Fruit fly (Drosophila melanogaster) whole organism, embryonic: ENCODE results near the gene CG11771.

Experiments
- Antp ChIP-seq: fragments of 200-800 bp; sonication (Bioruptor generic); optimal IDR thresholded peaks from 3 replicates; lab custom pipeline; 2016; ENCODE audit warnings: missing biosample characterization, missing genetic modification characterization
- BEAF-32 ChIP-seq: fragments of 200-800 bp; sonication (Bioruptor generic); optimal IDR thresholded peaks from 3 replicates; lab custom pipeline; 2017; ENCODE audit warnings: missing biosample characterization, missing genetic modification characterization, mild to moderate bottlenecking, moderate library complexity, missing genetic modification reagents
- Blimp-1 ChIP-seq: fragments of 200-800 bp; sonication (Bioruptor generic); optimal IDR thresholded peaks from 3 replicates; lab custom pipeline; 2018; ENCODE audit warnings: missing biosample characterization, missing genetic modification characterization, mild to moderate bottlenecking, moderate library complexity, missing genetic modification reagents
- Bteb2 ChIP-seq: fragments of 200-800 bp; sonication (Bioruptor generic); optimal IDR thresholded peaks from 2 replicates; lab custom pipeline; 2016; ENCODE audit warnings: missing biosample characterization, missing genetic modification characterization
- CG1024 ChIP-seq: fragments of 200-800 bp; sonication (Bioruptor generic); IDR thresholded peaks from 2 replicates; pipeline ENCODE4 v1.3.6; 2022; ENCODE audit warnings: missing biosample characterization, missing genetic modification characterization
- CG10267 ChIP-seq: fragments of 200-800 bp; sonication (Bioruptor generic); optimal IDR thresholded peaks from 2 replicates; lab custom pipeline; 2018; ENCODE audit warnings: missing biosample characterization, mild to moderate bottlenecking, missing genetic modification characterization, moderate library complexity
- CG10565 ChIP-seq: fragments of 200-800 bp; sonication (Bioruptor generic); optimal IDR thresholded peaks from 3 replicates; lab custom pipeline; 2016; ENCODE audit warnings: missing biosample characterization, mild to moderate bottlenecking, missing genetic modification characterization
- CG11398 ChIP-seq: fragments of 200-800 bp; sonication (Bioruptor generic); optimal IDR thresholded peaks from 2 replicates; lab custom pipeline; 2016; ENCODE audit warnings: missing biosample characterization, missing genetic modification characterization
- CG14441 ChIP-seq: fragments of 200-800 bp; sonication (Bioruptor generic); IDR thresholded peaks from 2 replicates; pipeline ENCODE4 v1.3.6; 2022; ENCODE audit warnings: missing biosample characterization, missing genetic modification characterization
- CG14965 ChIP-seq: fragments of 200-800 bp; sonication (Bioruptor generic); optimal IDR thresholded peaks from 2 replicates; lab custom pipeline; 2016; ENCODE audit warnings: missing biosample characterization, missing genetic modification characterization, borderline replicate concordance
- CG1529 ChIP-seq: fragments of 200-800 bp; sonication (Bioruptor generic); optimal IDR thresholded peaks from 3 replicates; lab custom pipeline; 2018; ENCODE audit warnings: missing biosample characterization, missing genetic modification characterization
- CG16815 ChIP-seq: fragments of 200-800 bp; sonication (Bioruptor generic); optimal IDR thresholded peaks from 3 replicates; lab custom pipeline; 2017; ENCODE audit warnings: missing biosample characterization, mild to moderate bottlenecking, missing genetic modification characterization
- CG17802 ChIP-seq: fragments of 200-800 bp; sonication (Bioruptor generic); optimal IDR thresholded peaks from 2 replicates; lab custom pipeline; 2018; ENCODE audit warnings: missing biosample characterization, mild to moderate bottlenecking, missing genetic modification characterization, moderate library complexity
- CG18476 ChIP-seq: fragments of 200-800 bp; sonication (Bioruptor generic); optimal IDR thresholded peaks from 2 replicates; lab custom pipeline; 2016; ENCODE audit warnings: missing biosample characterization, mild to moderate bottlenecking, missing genetic modification characterization
- CG30403 ChIP-seq: fragments of 200-800 bp; sonication (Bioruptor generic); optimal IDR thresholded peaks from 3 replicates; lab custom pipeline; 2016; ENCODE audit warnings: missing biosample characterization, missing genetic modification characterization
- CG31441 ChIP-seq: fragments of 200-800 bp; sonication (Bioruptor generic); IDR thresholded peaks from 2 replicates; pipeline ENCODE4 v1.3.6; 2022; ENCODE audit warnings: missing biosample characterization, missing genetic modification characterization
- CG6272 ChIP-seq: fragments of 200-800 bp; sonication (Bioruptor generic); IDR thresholded peaks from 2 replicates; pipeline ENCODE4 v1.3.6; 2022; ENCODE audit warnings: missing biosample characterization, missing genetic modification characterization
- CG6683 ChIP-seq: fragments of 200-800 bp; sonication (Bioruptor generic); optimal IDR thresholded peaks from 2 replicates; lab custom pipeline; 2017; ENCODE audit warnings: missing biosample characterization, mild to moderate bottlenecking, missing genetic modification characterization, missing genetic modification reagents
- CG6791 ChIP-seq: fragments of 200-800 bp; sonication (Bioruptor generic); IDR thresholded peaks from 3 replicates; pipeline ENCODE4 v1.3.6; 2022; ENCODE audit warnings: missing biosample characterization, missing genetic modification characterization; ENCODE audit not compliant: partially characterized antibody
- CG6854 ChIP-seq: fragments of 200-800 bp; sonication (Bioruptor generic); optimal IDR thresholded peaks from 3 replicates; lab custom pipeline; 2017; ENCODE audit warnings: missing biosample characterization, mild to moderate bottlenecking, missing genetic modification characterization
- CG7556 ChIP-seq: fragments of 200-800 bp; sonication (Bioruptor generic); optimal IDR thresholded peaks from 2 replicates; lab custom pipeline; 2017; ENCODE audit warnings: missing biosample characterization, mild to moderate bottlenecking, missing genetic modification characterization
- CG8281 ChIP-seq: fragments of 200-800 bp; sonication (Bioruptor generic); optimal IDR thresholded peaks from 2 replicates; lab custom pipeline; 2018; ENCODE audit warnings: missing biosample characterization, mild to moderate bottlenecking, missing genetic modification characterization, moderate library complexity
- CG8924 ChIP-seq: fragments of 200-800 bp; optimal IDR thresholded peaks from 3 replicates; lab custom pipeline; 2019; ENCODE audit warnings: missing biosample characterization, mild to moderate bottlenecking, missing genetic modification characterization, moderate library complexity
- CG9609 ChIP-seq: fragments of 200-800 bp; sonication (Bioruptor generic); optimal IDR thresholded peaks from 3 replicates; lab custom pipeline; 2016; ENCODE audit warnings: missing biosample characterization, missing genetic modification characterization
- Dll ChIP-seq: fragments of 200-800 bp; sonication (Bioruptor generic); IDR thresholded peaks from 4 replicates; pipeline ENCODE4 v1.3.6; 2022; ENCODE audit warnings: missing biosample characterization, missing genetic modification characterization; ENCODE audit not compliant: partially characterized antibody
- Doc2 ChIP-seq: fragments of 200-800 bp; sonication (Bioruptor generic); IDR thresholded peaks from 2 replicates; pipeline ENCODE4 v1.3.6; 2022; ENCODE audit warnings: missing biosample characterization, missing genetic modification characterization
- Hr3 ChIP-seq: fragments of 200-800 bp; sonication (Bioruptor generic); optimal IDR thresholded peaks from 3 replicates; lab custom pipeline; 2016; ENCODE audit warnings: missing biosample characterization, missing genetic modification characterization
- Kr ChIP-seq: fragments of 200-800 bp; sonication (Bioruptor generic); optimal IDR thresholded peaks from 2 replicates; lab custom pipeline; 2017; ENCODE audit warnings: missing biosample characterization, mild to moderate bottlenecking, missing genetic modification characterization
- Max ChIP-seq: fragments of 200-800 bp; sonication (Bioruptor generic); optimal IDR thresholded peaks from 2 replicates; lab custom pipeline; 2016; ENCODE audit warnings: missing biosample characterization, mild to moderate bottlenecking, missing genetic modification characterization
- Mrtf ChIP-seq: fragments of 200-800 bp; sonication (Bioruptor generic); IDR thresholded peaks from 3 replicates; pipeline ENCODE4 v1.3.6; 2022; ENCODE audit warnings: missing biosample characterization, missing genetic modification characterization
- Oli ChIP-seq: fragments of 200-800 bp; sonication (Bioruptor generic); optimal IDR thresholded peaks from 2 replicates; lab custom pipeline; 2018; ENCODE audit warnings: missing biosample characterization, mild to moderate bottlenecking, missing genetic modification characterization, moderate library complexity
- Sry-δ ChIP-seq: fragments of 200-800 bp; sonication (Bioruptor generic); optimal IDR thresholded peaks from 2 replicates; lab custom pipeline; 2016; ENCODE audit warnings: missing biosample characterization, missing genetic modification characterization
- ap ChIP-seq: fragments of 200-800 bp; sonication (Bioruptor generic); IDR thresholded peaks from 2 replicates; pipeline ENCODE4 v1.3.6; 2022; ENCODE audit warnings: missing biosample characterization, missing genetic modification characterization
- bsh ChIP-seq, 2 experiments: fragments of 200-800 bp; sonication (Bioruptor generic); optimal IDR thresholded peaks; 2 replicates each; lab custom pipeline; 2017 to 2018; ENCODE audit warnings: mild to moderate bottlenecking in 2 of 2, missing biosample characterization in 2 of 2, missing genetic modification characterization in 2 of 2, moderate library complexity in 1 of 2
- crol ChIP-seq: fragments of 200-800 bp; sonication (Bioruptor generic); IDR thresholded peaks from 2 replicates; pipeline ENCODE4 v1.3.6; 2022; ENCODE audit warnings: missing biosample characterization, missing genetic modification characterization
- dati ChIP-seq: fragments of 200-800 bp; sonication (Bioruptor generic); IDR thresholded peaks from 2 replicates; pipeline ENCODE4 v1.3.6; 2022; ENCODE audit warnings: missing biosample characterization, missing genetic modification characterization
- dm ChIP-seq: fragments of 200-800 bp; sonication (Bioruptor generic); optimal IDR thresholded peaks from 3 replicates; lab custom pipeline; 2016; ENCODE audit warnings: missing biosample characterization, missing genetic modification characterization
- dysf ChIP-seq: fragments of 200-800 bp; sonication (Bioruptor generic); IDR thresholded peaks from 3 replicates; pipeline ENCODE4 v1.3.6; 2022; ENCODE audit warnings: missing biosample characterization, missing genetic modification characterization
- emc ChIP-seq: fragments of 200-800 bp; sonication (Bioruptor generic); optimal IDR thresholded peaks from 2 replicates; lab custom pipeline; 2016; ENCODE audit warnings: missing biosample characterization, missing genetic modification characterization
- eyg ChIP-seq: fragments of 200-800 bp; sonication (Bioruptor generic); optimal IDR thresholded peaks from 3 replicates; lab custom pipeline; 2016; ENCODE audit warnings: missing biosample characterization, missing genetic modification characterization
- hb ChIP-seq: fragments of 200-800 bp; sonication (Bioruptor generic); IDR thresholded peaks from 3 replicates; pipeline ENCODE4 v1.3.6; 2022; ENCODE audit warnings: missing biosample characterization, missing genetic modification characterization; ENCODE audit not compliant: partially characterized antibody
- kay ChIP-seq: fragments of 200-800 bp; sonication (Bioruptor generic); optimal IDR thresholded peaks from 2 replicates; lab custom pipeline; 2016; ENCODE audit warnings: missing biosample characterization, missing genetic modification characterization
- lov ChIP-seq, 2 experiments: fragments of 200-800 bp in 1 of 2; fragments of >200 bp in 1 of 2; sonication (Bioruptor generic) in 1 of 2; IDR thresholded peaks in 1 of 2; optimal IDR thresholded peaks in 1 of 2; 2 replicates in 1 of 2; 3 replicates in 1 of 2; pipeline versions ENCODE4 v1.3.6 to Lab custom; 2017 to 2022; ENCODE audit warnings: missing biosample characterization in 1 of 2, missing genetic modification characterization in 1 of 2
- p53 ChIP-seq: fragments of 200-800 bp; sonication (Bioruptor generic); optimal IDR thresholded peaks from 2 replicates; lab custom pipeline; 2016; ENCODE audit warnings: missing biosample characterization, missing genetic modification characterization
- prd ChIP-seq, 3 experiments: fragments of >200 bp in 2 of 3; fragments of 200-800 bp in 1 of 3; sonication (Bioruptor generic) in 1 of 3; optimal IDR thresholded peaks in 2 of 3; IDR thresholded peaks in 1 of 3; 2 replicates in 2 of 3; 3 replicates in 1 of 3; pipeline versions ENCODE4 v1.3.6 to Lab custom; 2017 to 2022; ENCODE audit warnings: missing biosample characterization in 1 of 3, missing genetic modification characterization in 1 of 3
- rib ChIP-seq: fragments of 200-800 bp; sonication (Bioruptor generic); IDR thresholded peaks from 2 replicates; pipeline ENCODE4 v1.3.6; 2022; ENCODE audit warnings: missing biosample characterization, missing genetic modification characterization
- shn ChIP-seq: fragments of 200-800 bp; sonication (Bioruptor generic); optimal IDR thresholded peaks from 3 replicates; lab custom pipeline; 2016; ENCODE audit warnings: missing biosample characterization, missing genetic modification characterization

Gene CG11771

DNA sequence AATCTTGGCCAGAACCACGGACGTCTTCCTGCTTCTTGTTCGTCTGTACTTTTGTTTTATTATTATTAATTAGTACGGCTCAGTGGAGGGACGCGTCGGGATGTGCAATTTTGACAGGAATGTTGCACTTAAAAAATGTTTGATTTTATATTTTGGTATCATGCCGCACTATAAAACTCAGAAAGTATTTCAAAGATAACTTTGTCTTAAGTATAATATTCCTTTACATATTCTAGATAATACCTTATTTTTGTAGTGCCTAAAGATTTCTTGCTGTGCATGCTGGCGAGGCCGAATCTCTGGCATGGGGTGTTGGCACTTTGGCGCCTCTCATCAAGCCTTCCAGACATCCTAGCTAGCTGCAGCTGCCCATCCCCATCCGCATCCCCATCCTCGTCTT lies 21.3 kb downstream of the CG11771 start (continued):
- no peak for TF ChIP-seq Sry-δ (GFP tag; lab: Kevin White, UChicago)
- no peak for TF ChIP-seq dati
- no peak for TF ChIP-seq Oli (tag; lab: Kevin White, UChicago)

DNA sequence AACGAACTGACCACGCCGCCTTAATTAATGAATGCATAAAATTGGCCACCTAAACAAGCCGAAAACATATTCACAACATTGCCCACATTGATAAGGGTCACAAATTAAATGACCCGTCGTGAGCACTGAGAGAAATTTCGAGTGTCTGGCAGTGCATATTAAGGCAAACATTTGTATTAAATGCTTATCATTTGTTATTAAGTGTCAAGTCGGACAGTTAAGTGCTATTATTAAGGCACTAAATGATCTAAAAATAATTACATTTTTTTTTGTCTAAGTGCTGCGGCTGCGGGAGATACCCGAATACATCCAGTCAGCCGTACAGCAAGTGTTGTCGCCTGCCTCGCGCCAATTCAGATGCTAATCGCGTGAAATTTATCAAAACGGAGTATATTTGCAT lies 30.7 kb downstream of the CG11771 start:
- TF ChIP-seq rib (GFP tag; lab: Robert Waterston, UW) (0 out of 2 replicates have a peak, but pooled peaks have one; percentile 15), dysf (GFP tag; lab: Robert Waterston, UW) (peak; percentile 76), hb (GFP tag; lab: Robert Waterston, UW) (no peak), Sry-δ (GFP tag; lab: Kevin White, UChicago) (no peak), CG1529 (GFP tag; lab: Kevin White, UChicago) (peak; percentile 2), CG14441 (peak; percentile 87), CG6272 (0 out of 2 replicates have a peak, but pooled peaks have one; percentile 22), ap (GFP tag; lab: Robert Waterston, UW) (peak; percentile 71), shn (peak; percentile 14), CG11398 (GFP tag; lab: Kevin White, UChicago) (no peak), CG9609 (GFP tag; lab: Kevin White, UChicago) (peak; percentile 15), CG10565 (GFP tag; lab: Kevin White, UChicago) (no peak), Mrtf (GFP tag; lab: Robert Waterston, UW) (peak; percentile 69; the same call in 2 of the 3 replicates), CG7556 (GFP tag; lab: Kevin White, UChicago) (no peak), CG10267 (peak; percentile 25), crol (GFP tag; lab: Robert Waterston, UW) (no peak), Max (no peak), Blimp-1 (GFP tag; lab: Kevin White, UChicago) (peak; percentile 40), CG18476 (peak; percentile 21), CG6683 (GFP tag; lab: Kevin White, UChicago) (no peak), kay (no peak), CG1024 (GFP tag; lab: Robert Waterston, UW) (0 out of 2 replicates have a peak, but pooled peaks have one; percentile 35), Kr (no peak), lov (optimal IDR thresholded peaks at IDR 0.05; lab: Kevin White, UChicago) (no peak), lov (GFP tag; IDR thresholded peaks at IDR 0.05; lab: Robert Waterston, UW) (0 out of 3 replicates have a peak, but pooled peaks have one; percentile 42), emc (GFP tag; lab: Kevin White, UChicago) (no peak), CG8924 (peak; percentile 50), CG16815 (peak; percentile 14), Antp (GFP tag; lab: Kevin White, UChicago) (peak; percentile 60), CG30403 (GFP tag; lab: Kevin White, UChicago) (peak; percentile 71), Doc2 (peak; percentile 44; the same call in 1 of the 2 replicates), Bteb2 (GFP tag; lab: Kevin White, UChicago) (peak; percentile 24), eyg (GFP tag; lab: Kevin White, UChicago) (peak; percentile 34), CG8281 (tag; lab: Kevin White, UChicago) (peak; percentile 44), prd (optimal IDR thresholded peaks at IDR 0.05; lab: Kevin White, UChicago) (no peak), prd (GFP tag; IDR thresholded peaks at IDR 0.05; lab: Robert Waterston, UW) (peak; percentile 83), BEAF-32 (no peak), Dll (GFP tag; lab: Robert Waterston, UW) (no peak), CG14965 (no peak), Hr3 (GFP tag; lab: Kevin White, UChicago) (peak; percentile 52), p53 (no peak), dm (GFP tag; lab: Kevin White, UChicago) (no peak), CG31441 (GFP tag; lab: Robert Waterston, UW) (peak; percentile 67), CG6854 (GFP tag; lab: Kevin White, UChicago) (no peak), CG6791 (no peak), bsh (GFP tag; optimal IDR thresholded peaks at IDR 0.05; lab: Kevin White, UChicago) (peak in 1 of 2 experiments; percentile 49), CG17802 (tag; lab: Kevin White, UChicago) (peak; percentile 32)
